Worm (Caenorhabditis elegans) whole organism, L4 larva: ENCODE measurements around the gene F40F8.5.

Experiments used
- Y48G9A.11 ChIP-seq: fragments of 200-800 bp; sonication (Bioruptor generic); IDR thresholded peaks from 2 replicates; pipeline ENCODE4 v1.3.6; 2022; ENCODE audit warnings: missing genetic modification reagents, missing genetic modification characterization, missing compliant biosample characterization
- ceh-28 ChIP-seq: fragments of 150-350 bp; optimal IDR thresholded peaks from 2 replicates; lab custom pipeline; 2014; ENCODE audit warnings: missing biosample characterization, missing genetic modification reagents, missing genetic modification characterization
- ces-1 ChIP-seq: fragments of 150-350 bp; sonication (generic microtip); optimal IDR thresholded peaks from 4 replicates; lab custom pipeline; 2014; ENCODE audit warnings: missing biosample characterization, missing genetic modification reagents, missing genetic modification characterization
- daf-16 ChIP-seq, 3 experiments: sonication (generic microtip); optimal IDR thresholded peaks; 2 replicates each; lab custom pipeline; 2016 to 2017; ENCODE audit warnings: missing genetic modification characterization in 3 of 3, missing genetic modification reagents in 3 of 3, mild to moderate bottlenecking in 2 of 3, missing compliant biosample characterization in 2 of 3, missing biosample characterization in 1 of 3, moderate library complexity in 1 of 3
- lsy-2 ChIP-seq, 2 experiments: fragments of 150-350 bp in 1 of 2; sonication (generic microtip) in 1 of 2; optimal IDR thresholded peaks; 2 replicates each; lab custom pipeline; 2014 to 2017; ENCODE audit warnings: missing biosample characterization in 2 of 2, missing genetic modification characterization in 2 of 2
- nhr-10 ChIP-seq: fragments of 150-350 bp; optimal IDR thresholded peaks from 2 replicates; lab custom pipeline; 2014; ENCODE audit warnings: missing biosample characterization, missing genetic modification characterization
- nhr-111 ChIP-seq: fragments of 200-800 bp; sonication (Bioruptor generic); optimal IDR thresholded peaks from 2 replicates; lab custom pipeline; 2018; ENCODE audit warnings: mild to moderate bottlenecking, missing genetic modification characterization, missing compliant biosample characterization
- nhr-237 ChIP-seq: sonication (generic microtip); optimal IDR thresholded peaks from 2 replicates; lab custom pipeline; 2017; ENCODE audit warnings: missing biosample characterization, missing genetic modification characterization
- nhr-28 ChIP-seq: fragments of 150-350 bp; optimal IDR thresholded peaks from 2 replicates; lab custom pipeline; 2014; ENCODE audit warnings: missing biosample characterization, missing genetic modification characterization
- skn-1 ChIP-seq: fragments of 150-350 bp; optimal IDR thresholded peaks from 2 replicates; lab custom pipeline; 2014; ENCODE audit warnings: missing biosample characterization, missing genetic modification characterization
- spr-1 ChIP-seq: sonication (generic microtip); optimal IDR thresholded peaks from 2 replicates; lab custom pipeline; 2016; ENCODE audit warnings: mild to moderate bottlenecking, missing genetic modification characterization, missing compliant biosample characterization
- unc-39 ChIP-seq: sonication (generic microtip); optimal IDR thresholded peaks from 2 replicates; lab custom pipeline; 2017; ENCODE audit warnings: missing biosample characterization, missing genetic modification characterization
- unc-62 ChIP-seq, 3 experiments: fragments of 150-350 bp in 1 of 3; sonication (generic microtip); optimal IDR thresholded peaks in 2 of 3; peaks in 1 of 3; 1 replicate in 1 of 3; 2 replicates in 2 of 3; lab custom pipeline; 2014 to 2017; ENCODE audit warnings: missing biosample characterization in 3 of 3, missing genetic modification characterization in 3 of 3, missing genetic modification reagents in 3 of 3, missing genotype in 1 of 3

DNA sequence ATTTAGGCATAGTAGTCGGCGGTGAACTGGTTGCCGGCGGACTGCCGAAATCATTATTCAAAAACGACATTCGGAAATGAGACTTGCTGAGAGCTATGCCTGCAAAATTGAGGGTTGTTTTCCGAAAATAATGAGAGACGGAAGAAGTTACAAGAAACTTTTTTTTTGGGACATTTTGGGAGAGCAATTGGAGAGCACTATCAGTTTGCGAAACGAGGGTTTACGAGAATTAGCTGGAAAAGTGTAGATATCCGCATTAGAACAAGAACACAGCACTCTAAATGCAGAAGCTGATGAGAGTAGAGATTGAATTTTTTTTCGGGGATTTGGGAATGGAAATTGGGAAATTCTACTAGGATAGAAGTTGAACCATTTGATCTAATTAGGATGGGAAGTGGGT lies 17.8 kb upstream of the F40F8.5 start, which contains the start of gene pqm-1:
- TF ChIP-seq nhr-10 (tag; lab: Kevin White, UChicago) = no peak
- TF ChIP-seq skn-1 (tag; lab: Kevin White, UChicago) = no peak
- TF ChIP-seq spr-1 (tag; lab: Kevin White, UChicago) = no peak
- TF ChIP-seq Y48G9A.11 (GFP tag; lab: Robert Waterston, UW) = no peak
- no peak for TF ChIP-seq ces-1 (GFP tag; lab: Kevin White, UChicago)
- no peak for TF ChIP-seq nhr-237 (tag; lab: Kevin White, UChicago)
- TF ChIP-seq daf-16 (GFP tag; optimal IDR thresholded peaks at IDR 0.05; lab: Kevin White, UChicago) = no peak
- no peak for TF ChIP-seq daf-16 (tag; optimal IDR thresholded peaks at IDR 0.05; lab: Kevin White, UChicago)
- no peak for TF ChIP-seq lsy-2 (tag; optimal IDR thresholded peaks at IDR 0.05; lab: Kevin White, UChicago)
- TF ChIP-seq nhr-111 (GFP tag; lab: Kevin White, UChicago) = no peak
- TF ChIP-seq unc-62 (GFP tag; optimal IDR thresholded peaks at IDR 0.05 in 1 of 2; lab: Kevin White, UChicago) = no peak
- TF ChIP-seq unc-62 (tag; optimal IDR thresholded peaks at IDR 0.05; lab: Kevin White, UChicago) = no peak
- no peak for TF ChIP-seq unc-39 (tag; lab: Kevin White, UChicago)
- TF ChIP-seq nhr-28 = no peak
- no peak for TF ChIP-seq ceh-28 (tag; lab: Kevin White, UChicago)
